Worm (Caenorhabditis elegans): ENCODE measurements around the gene D1079.1.

DNA sequence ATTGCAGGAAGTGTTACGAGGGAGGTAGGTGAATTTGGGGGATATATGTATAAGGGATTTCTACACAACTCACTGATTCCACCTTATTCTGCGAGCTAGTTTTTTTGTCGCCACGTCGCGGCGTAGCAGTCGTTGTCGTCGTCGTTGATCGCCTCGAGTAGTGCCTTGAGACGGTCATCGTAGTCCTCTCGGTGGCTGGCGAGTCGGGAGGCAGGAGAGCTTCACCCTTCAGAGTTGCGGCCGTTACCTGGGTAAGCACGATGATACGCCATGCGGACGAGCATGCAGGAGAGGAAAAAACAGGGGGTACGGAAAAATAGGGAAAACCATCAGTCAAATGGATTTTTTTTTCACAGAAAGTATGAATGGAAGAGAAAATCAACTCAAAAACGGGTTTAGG, 10.3 kb downstream of the D1079.1 start:
- no peak for TF ChIP-seq tbx-11 (GFP tag; IDR thresholded peaks at IDR 0.05)
- no peak for TF ChIP-seq flt-1 (GFP tag; IDR thresholded peaks at IDR 0.05)
- no peak for TF ChIP-seq ama-1 (optimal IDR thresholded peaks at IDR 0.05)
- TF ChIP-seq sea-1 (GFP tag; conservative IDR thresholded peaks at IDR 0.05): no peak
- TF ChIP-seq hmbx-1 (tag; optimal IDR thresholded peaks at IDR 0.05): no peak

Data from whole organism, early embryonic.